Worm (Caenorhabditis elegans): ENCODE results near the gene F10B5.3.

The F10B5.3 gene

ce11 chrII:8130792-8131191 is 19.0 kb downstream of the F10B5.3 start:
- TF ChIP-seq W03F9.2 (tag; optimal IDR thresholded peaks at IDR 0.05) (no peak), him-1 (tag; optimal IDR thresholded peaks at IDR 0.05) (no peak)

- no peak for TF ChIP-seq dao-5 (tag; optimal IDR thresholded peaks at IDR 0.05)
- TF ChIP-seq W03F9.2 (tag; optimal IDR thresholded peaks at IDR 0.05) = no peak
- no peak for TF ChIP-seq him-1 (tag; optimal IDR thresholded peaks at IDR 0.05)
Observed at ce11 chrII:8129495-8130010, 20.3 kb downstream of the F10B5.3 start, which contains the start of gene ulp-4. ulp-4 (plus strand) TSS chrII:8129960.

ce11 chrII:8129040-8129387 is 20.8 kb downstream of the F10B5.3 start:
- TF ChIP-seq W03F9.2 (tag; optimal IDR thresholded peaks at IDR 0.05) (no peak), dao-5 (tag; optimal IDR thresholded peaks at IDR 0.05) (no peak), him-1 (tag; optimal IDR thresholded peaks at IDR 0.05) (no peak)

- TF ChIP-seq W03F9.2 (tag; optimal IDR thresholded peaks at IDR 0.05) (no peak), dao-5 (tag; optimal IDR thresholded peaks at IDR 0.05) (peak; percentile 9), him-1 (tag; optimal IDR thresholded peaks at IDR 0.05) (peak; percentile 36)
Observed at ce11 chrII:8128273-8129039, 21.4 kb downstream of the F10B5.3 start.

ce11 chrII:8127794-8128193 is 22.0 kb downstream of the F10B5.3 start:
- TF ChIP-seq W03F9.2 (tag; optimal IDR thresholded peaks at IDR 0.05) (no peak), him-1 (tag; optimal IDR thresholded peaks at IDR 0.05) (no peak), dao-5 (tag; optimal IDR thresholded peaks at IDR 0.05) (no peak)

- TF ChIP-seq him-1 (tag; optimal IDR thresholded peaks at IDR 0.05) (no peak), dao-5 (tag; optimal IDR thresholded peaks at IDR 0.05) (no peak), W03F9.2 (tag; optimal IDR thresholded peaks at IDR 0.05) (no peak)
Observed at ce11 chrII:8127290-8127689, 22.5 kb downstream of the F10B5.3 start.

- TF ChIP-seq W03F9.2 (tag; optimal IDR thresholded peaks at IDR 0.05) (no peak), him-1 (tag; optimal IDR thresholded peaks at IDR 0.05) (no peak), dao-5 (tag; optimal IDR thresholded peaks at IDR 0.05) (no peak)
Observed at ce11 chrII:8126617-8127016, 23.2 kb downstream of the F10B5.3 start.

- TF ChIP-seq W03F9.2 (tag; optimal IDR thresholded peaks at IDR 0.05) (peak; percentile 49), dao-5 (tag; optimal IDR thresholded peaks at IDR 0.05) (no peak), him-1 (tag; optimal IDR thresholded peaks at IDR 0.05) (no peak)
Observed at ce11 chrII:8126132-8126531, 23.7 kb downstream of the F10B5.3 start.

ce11 chrII:8125439-8125838 is 24.4 kb downstream of the F10B5.3 start:
- TF ChIP-seq dao-5 (tag; optimal IDR thresholded peaks at IDR 0.05) = no peak
- TF ChIP-seq W03F9.2 (tag; optimal IDR thresholded peaks at IDR 0.05) = no peak
- TF ChIP-seq him-1 (tag; optimal IDR thresholded peaks at IDR 0.05) = no peak

ce11 chrII:8124867-8125266 is 25.0 kb downstream of the F10B5.3 start, which contains the start of gene ire-1:
ire-1 (minus strand) TSS chrII:8124910.
- TF ChIP-seq W03F9.2 (tag; optimal IDR thresholded peaks at IDR 0.05) (peak; percentile 70), dao-5 (tag; optimal IDR thresholded peaks at IDR 0.05) (no peak)

- TF ChIP-seq W03F9.2 (tag; optimal IDR thresholded peaks at IDR 0.05) (no peak), him-1 (tag; optimal IDR thresholded peaks at IDR 0.05) (no peak), dao-5 (tag; optimal IDR thresholded peaks at IDR 0.05) (no peak)
Observed at ce11 chrII:8117426-8117825, 32.4 kb downstream of the F10B5.3 start.

ce11 chrII:8116159-8116558 is 33.7 kb downstream of the F10B5.3 start, which contains the start of gene unc-105:
unc-105 (plus strand) TSS chrII:8116459.
- TF ChIP-seq dao-5 (tag; optimal IDR thresholded peaks at IDR 0.05) (no peak), him-1 (tag; optimal IDR thresholded peaks at IDR 0.05) (no peak), W03F9.2 (tag; optimal IDR thresholded peaks at IDR 0.05) (no peak)

ce11 chrII:8112063-8112462 is 37.8 kb downstream of the F10B5.3 start, which contains the start of gene lron-4:
lron-4 (minus strand) TSS chrII:8112163.
- TF ChIP-seq him-1 (tag; optimal IDR thresholded peaks at IDR 0.05) = no peak
- no peak for TF ChIP-seq W03F9.2 (tag; optimal IDR thresholded peaks at IDR 0.05)
- TF ChIP-seq dao-5 (tag; optimal IDR thresholded peaks at IDR 0.05) = no peak

ce11 chrII:8106921-8107695 is 42.7 kb downstream of the F10B5.3 start, which contains the start of the genes chst-1 and C41C4.9:
chst-1 (minus strand) TSS chrII:8106971.
C41C4.9 (plus strand) TSS chrII:8107645.
- TF ChIP-seq him-1 (tag; optimal IDR thresholded peaks at IDR 0.05) = peak; percentile 19
- TF ChIP-seq W03F9.2 (tag; optimal IDR thresholded peaks at IDR 0.05) = no peak
- peak; percentile 90 for TF ChIP-seq dao-5 (tag; optimal IDR thresholded peaks at IDR 0.05)

Measured in whole organism, L4/young adult.